Fruit fly (Drosophila melanogaster): ENCODE results near the gene CG33303.

Gene CG33303

dm6 chr2L:10381890-10382450, 6.4 kb upstream of the CG33303 start, which contains the start of gene CG5096 (continued):
- peak; percentile 94 for TF ChIP-seq ci (GFP tag; IDR thresholded peaks at IDR 0.05)
- TF ChIP-seq kah (GFP tag; optimal IDR thresholded peaks at IDR 0.05) = peak; percentile 67
- TF ChIP-seq CG12104 (GFP tag; optimal IDR thresholded peaks at IDR 0.05) = peak; percentile 66
- TF ChIP-seq CG4282 (GFP tag; optimal IDR thresholded peaks at IDR 0.05) = peak; percentile 2
- peak; percentile 91 for TF ChIP-seq Meics (GFP tag; optimal IDR thresholded peaks at IDR 0.05)
- peak; percentile 72 for TF ChIP-seq en (GFP tag; optimal IDR thresholded peaks at IDR 0.05)
- peak; percentile 87 for TF ChIP-seq CG31441 (GFP tag; IDR thresholded peaks at IDR 0.05)
- peak; percentile 83 for TF ChIP-seq CG15601 (tag; optimal IDR thresholded peaks at IDR 0.05)
- no peak for TF ChIP-seq tll (GFP tag; optimal IDR thresholded peaks at IDR 0.05)
- peak; percentile 79 for TF ChIP-seq CG4854 (GFP tag; optimal IDR thresholded peaks at IDR 0.05)
- peak; percentile 87 for TF ChIP-seq otp (GFP tag; IDR thresholded peaks at IDR 0.05)
- TF ChIP-seq prd (optimal IDR thresholded peaks at IDR 0.05) = no peak
- peak; percentile 87 for TF ChIP-seq prd (GFP tag; IDR thresholded peaks at IDR 0.05)
- peak; percentile 81 for TF ChIP-seq CG7372 (GFP tag; IDR thresholded peaks at IDR 0.05)
- TF ChIP-seq Fer3 (tag; optimal IDR thresholded peaks at IDR 0.05) = peak; percentile 96
- TF ChIP-seq Fer2 (tag; optimal IDR thresholded peaks at IDR 0.05) = peak; percentile 84
- TF ChIP-seq CG7271 (tag; optimal IDR thresholded peaks at IDR 0.05) = no peak
- no peak for TF ChIP-seq Opbp (GFP tag; IDR thresholded peaks at IDR 0.05; ENCODE audit: partially characterized antibody)
- TF ChIP-seq pb (GFP tag; optimal IDR thresholded peaks at IDR 0.05) = no peak
- no peak for TF ChIP-seq chinmo (GFP tag; IDR thresholded peaks at IDR 0.05; ENCODE audit: partially characterized antibody)
- peak; percentile 96 for TF ChIP-seq row (GFP tag; IDR thresholded peaks at IDR 0.05)
- no peak for TF ChIP-seq HLH4C (GFP tag; IDR thresholded peaks at IDR 0.05; ENCODE audit: partially characterized antibody)
- TF ChIP-seq sc (optimal IDR thresholded peaks at IDR 0.05) = no peak
- peak; percentile 51 for TF ChIP-seq sc (GFP tag; optimal IDR thresholded peaks at IDR 0.05)
- TF ChIP-seq trem (tag; optimal IDR thresholded peaks at IDR 0.05) = peak; percentile 75
- peak; percentile 84 for TF ChIP-seq ap (GFP tag; IDR thresholded peaks at IDR 0.05)
- TF ChIP-seq tio (GFP tag; optimal IDR thresholded peaks at IDR 0.05) = peak; percentile 68
- TF ChIP-seq Ssrp (tag; optimal IDR thresholded peaks at IDR 0.05) = peak; percentile 62
- no peak for TF ChIP-seq nerfin-2 (GFP tag; IDR thresholded peaks at IDR 0.05; ENCODE audit: partially characterized antibody)
- TF ChIP-seq CG17186 (GFP tag; optimal IDR thresholded peaks at IDR 0.05) = no peak
- no peak for TF ChIP-seq fru (optimal IDR thresholded peaks at IDR 0.05)
- peak; percentile 74 for TF ChIP-seq CG17612 (GFP tag; IDR thresholded peaks at IDR 0.05)
- TF ChIP-seq gt (GFP tag; IDR thresholded peaks at IDR 0.05) = no peak
- peak; percentile 100 for TF ChIP-seq GATAe (GFP tag; conservative IDR thresholded peaks at IDR 0.05)
- peak; percentile 87 for TF ChIP-seq Dip3 (GFP tag; optimal IDR thresholded peaks at IDR 0.05)
- peak; percentile 62 to 64 for TF ChIP-seq chif (GFP tag; optimal IDR thresholded peaks at IDR 0.05)
- TF ChIP-seq slbo (GFP tag; IDR thresholded peaks at IDR 0.05) = peak; percentile 91
- peak; percentile 74 for TF ChIP-seq CG1529 (GFP tag; optimal IDR thresholded peaks at IDR 0.05)
- no peak for TF ChIP-seq bbx (GFP tag; IDR thresholded peaks at IDR 0.05; ENCODE audit: partially characterized antibody)
- peak; percentile 89 for TF ChIP-seq CG17385 (GFP tag; optimal IDR thresholded peaks at IDR 0.05)
- TF ChIP-seq cad (GFP tag; optimal IDR thresholded peaks at IDR 0.05) = no peak
- peak; percentile 64 for TF ChIP-seq CG8089 (GFP tag; optimal IDR thresholded peaks at IDR 0.05)
- TF ChIP-seq NFAT (GFP tag; IDR thresholded peaks at IDR 0.05) = no peak; the same call in 1 of the 2 replicates
- peak; percentile 49 for TF ChIP-seq CG3838 (GFP tag; optimal IDR thresholded peaks at IDR 0.05)
- TF ChIP-seq Stat92E (GFP tag; optimal IDR thresholded peaks at IDR 0.05) = no peak
- no peak for TF ChIP-seq usp (GFP tag; optimal IDR thresholded peaks at IDR 0.05)
- peak; percentile 85 for TF ChIP-seq CG10147 (GFP tag; optimal IDR thresholded peaks at IDR 0.05)
- no peak for TF ChIP-seq kni (GFP tag; optimal IDR thresholded peaks at IDR 0.05)
- peak; percentile 47 for TF ChIP-seq CG2202 (tag; optimal IDR thresholded peaks at IDR 0.05)
- peak; percentile 91 for TF ChIP-seq CG12391 (tag; optimal IDR thresholded peaks at IDR 0.05)
- peak; percentile 86 for TF ChIP-seq mam (GFP tag; optimal IDR thresholded peaks at IDR 0.05)

All from whole organism, embryonic.